Fruit fly (Drosophila melanogaster): ENCODE results near the gene CG11037.

Gene CG11037

DNA sequence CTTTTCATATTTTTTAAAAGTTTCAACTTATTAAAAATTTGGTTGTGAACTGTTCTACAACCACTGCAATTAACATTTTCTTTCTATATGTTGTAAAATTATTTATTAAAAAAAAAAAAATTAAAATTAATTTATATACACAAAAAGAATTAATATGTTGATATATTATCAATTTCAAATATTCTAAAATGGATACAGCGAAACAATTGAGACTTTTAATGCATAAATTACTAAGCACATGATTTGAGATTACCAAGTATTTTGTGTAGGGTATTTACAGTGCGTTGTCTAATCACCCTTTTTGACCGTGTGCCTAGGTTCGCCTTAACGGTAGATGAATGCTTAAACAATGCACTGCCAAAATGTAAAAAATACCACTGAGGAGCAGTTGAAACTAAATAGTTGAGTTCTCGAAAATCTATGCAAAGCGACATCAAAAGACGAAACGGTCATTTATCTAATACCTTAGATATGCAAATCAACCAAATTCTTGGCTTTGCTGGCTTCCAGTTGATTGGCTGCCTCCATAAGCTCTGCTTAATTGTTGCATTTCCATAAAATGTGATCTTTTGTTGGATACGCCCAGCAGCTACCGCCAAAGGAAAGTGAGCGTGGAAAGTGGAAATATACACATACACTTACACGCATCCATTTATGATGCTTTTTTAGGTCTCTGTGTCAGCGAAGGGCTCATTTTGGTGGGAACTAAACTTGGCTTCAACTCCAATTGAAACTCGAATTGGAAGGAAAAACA is 16.0 kb upstream of the CG11037 start:
- TF ChIP-seq CoRest (tag; optimal IDR thresholded peaks at IDR 0.05): peak; percentile 23
- peak; percentile 85 for TF ChIP-seq Blimp-1 (GFP tag; optimal IDR thresholded peaks at IDR 0.05)
- peak; percentile 27 for TF ChIP-seq dmrt99B (tag; optimal IDR thresholded peaks at IDR 0.05)
- peak; percentile 7 for TF ChIP-seq ATbp (GFP tag; optimal IDR thresholded peaks at IDR 0.05)
- TF ChIP-seq CG6683 (GFP tag; optimal IDR thresholded peaks at IDR 0.05): no peak
- TF ChIP-seq ap (GFP tag; IDR thresholded peaks at IDR 0.05): no peak
- peak; percentile 36 for TF ChIP-seq Nf-YB (GFP tag; optimal IDR thresholded peaks at IDR 0.05)
- TF ChIP-seq CG17361 (GFP tag; IDR thresholded peaks at IDR 0.05): peak; percentile 50; the same call in 2 of the 3 replicates
- peak; percentile 20 for TF ChIP-seq gsb-n (tag; optimal IDR thresholded peaks at IDR 0.05)
- peak in 1 of 2 experiments; percentile 43 for TF ChIP-seq eve (GFP tag; optimal IDR thresholded peaks at IDR 0.05)
- TF ChIP-seq CG7372 (GFP tag; IDR thresholded peaks at IDR 0.05): no peak
- peak; percentile 18 for TF ChIP-seq CG13424 (tag; optimal IDR thresholded peaks at IDR 0.05)
- TF ChIP-seq CG17385 (GFP tag; optimal IDR thresholded peaks at IDR 0.05): no peak
- TF ChIP-seq Sox102F (GFP tag; optimal IDR thresholded peaks at IDR 0.05): peak; percentile 62
- TF ChIP-seq Sox100B (GFP tag; optimal IDR thresholded peaks at IDR 0.05): peak; percentile 9
- TF ChIP-seq CG31224 (GFP tag; IDR thresholded peaks at IDR 0.05): no peak
- peak; percentile 4 for TF ChIP-seq CG15601 (tag; optimal IDR thresholded peaks at IDR 0.05)
- TF ChIP-seq stc (GFP tag; IDR thresholded peaks at IDR 0.05): no peak
- peak; percentile 5 for TF ChIP-seq CG14710 (tag; optimal IDR thresholded peaks at IDR 0.05)
- peak; percentile 20 for TF ChIP-seq Oli (tag; optimal IDR thresholded peaks at IDR 0.05)
- no peak for TF ChIP-seq Drgx (GFP tag; IDR thresholded peaks at IDR 0.05)
- TF ChIP-seq CG1602 (GFP tag; optimal IDR thresholded peaks at IDR 0.05): no peak
- TF ChIP-seq ci (GFP tag; IDR thresholded peaks at IDR 0.05): 0 out of 3 replicates have a peak, but pooled peaks have one; percentile 10
- no peak for TF ChIP-seq Taf1 (GFP tag; IDR thresholded peaks at IDR 0.05)
- TF ChIP-seq fd96Cb (tag; optimal IDR thresholded peaks at IDR 0.05): peak; percentile 24
- peak in 1 of 2 experiments; percentile 36 for TF ChIP-seq bsh (GFP tag; optimal IDR thresholded peaks at IDR 0.05)
- TF ChIP-seq gem (tag; optimal IDR thresholded peaks at IDR 0.05): peak; percentile 58
- peak; percentile 6 for TF ChIP-seq CG8388 (GFP tag; optimal IDR thresholded peaks at IDR 0.05)
- TF ChIP-seq sim (GFP tag; IDR thresholded peaks at IDR 0.05): no peak
- peak; percentile 72 for TF ChIP-seq D19A (tag; optimal IDR thresholded peaks at IDR 0.05)
- no peak for TF ChIP-seq repo (GFP tag; optimal IDR thresholded peaks at IDR 0.05)
- TF ChIP-seq nmo (GFP tag; optimal IDR thresholded peaks at IDR 0.05): peak; percentile 34
- TF ChIP-seq oc (tag; optimal IDR thresholded peaks at IDR 0.05): peak; percentile 83

DNA sequence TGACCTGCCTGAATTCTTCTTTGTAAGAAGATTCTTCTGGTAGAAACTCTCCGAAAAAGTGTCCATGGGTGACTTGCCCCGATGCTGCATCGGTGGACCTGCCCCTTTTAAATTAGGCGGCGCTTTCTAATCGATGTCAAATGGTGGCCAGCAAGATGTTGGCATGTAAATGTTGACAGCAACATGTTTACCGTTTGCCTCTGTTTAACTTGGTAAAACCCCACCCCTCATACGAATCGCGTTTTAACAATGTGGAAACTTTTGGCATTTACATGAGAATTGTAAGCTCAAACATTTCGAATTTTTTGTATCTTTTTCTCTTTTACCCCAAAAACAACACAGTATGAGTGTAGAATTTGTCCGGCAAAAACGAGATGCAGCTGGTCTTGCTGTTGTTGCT is 15.2 kb upstream of the CG11037 start:
- TF ChIP-seq CG11504 (tag; optimal IDR thresholded peaks at IDR 0.05) (peak; percentile 96), CG10979 (tag; optimal IDR thresholded peaks at IDR 0.05) (no peak), otp (GFP tag; IDR thresholded peaks at IDR 0.05) (0 out of 3 replicates have a peak, but pooled peaks have one; percentile 16), CG3407 (GFP tag; optimal IDR thresholded peaks at IDR 0.05) (peak; percentile 13), CG14667 (GFP tag; IDR thresholded peaks at IDR 0.05) (no peak), oc (tag; optimal IDR thresholded peaks at IDR 0.05) (peak; percentile 19), bowl (GFP tag; IDR thresholded peaks at IDR 0.05) (no peak), Xrp1 (GFP tag; IDR thresholded peaks at IDR 0.05) (0 out of 2 replicates have a peak, but pooled peaks have one; percentile 24), kni (GFP tag; optimal IDR thresholded peaks at IDR 0.05) (peak; percentile 40), CG34224 (GFP tag; IDR thresholded peaks at IDR 0.05; ENCODE audit: partially characterized antibody) (no peak), CG1024 (GFP tag; IDR thresholded peaks at IDR 0.05) (0 out of 2 replicates have a peak, but pooled peaks have one; percentile 19), peb (GFP tag; IDR thresholded peaks at IDR 0.05) (no peak), wek (GFP tag; optimal IDR thresholded peaks at IDR 0.05) (peak; percentile 21), stc (GFP tag; IDR thresholded peaks at IDR 0.05) (0 out of 2 replicates have a peak, but pooled peaks have one; percentile 5), ci (GFP tag; IDR thresholded peaks at IDR 0.05) (peak; percentile 37; the same call in 1 of the 3 replicates), HLHmδ (GFP tag; optimal IDR thresholded peaks at IDR 0.05) (peak; percentile 12), fd64A (GFP tag; optimal IDR thresholded peaks at IDR 0.05) (peak; percentile 31), Asciz (GFP tag; optimal IDR thresholded peaks at IDR 0.05) (peak; percentile 15), CG10431 (GFP tag; optimal IDR thresholded peaks at IDR 0.05) (peak; percentile 9)
